Fruit fly (Drosophila melanogaster): ENCODE data around the gene S1P.

Gene S1P

DNA sequence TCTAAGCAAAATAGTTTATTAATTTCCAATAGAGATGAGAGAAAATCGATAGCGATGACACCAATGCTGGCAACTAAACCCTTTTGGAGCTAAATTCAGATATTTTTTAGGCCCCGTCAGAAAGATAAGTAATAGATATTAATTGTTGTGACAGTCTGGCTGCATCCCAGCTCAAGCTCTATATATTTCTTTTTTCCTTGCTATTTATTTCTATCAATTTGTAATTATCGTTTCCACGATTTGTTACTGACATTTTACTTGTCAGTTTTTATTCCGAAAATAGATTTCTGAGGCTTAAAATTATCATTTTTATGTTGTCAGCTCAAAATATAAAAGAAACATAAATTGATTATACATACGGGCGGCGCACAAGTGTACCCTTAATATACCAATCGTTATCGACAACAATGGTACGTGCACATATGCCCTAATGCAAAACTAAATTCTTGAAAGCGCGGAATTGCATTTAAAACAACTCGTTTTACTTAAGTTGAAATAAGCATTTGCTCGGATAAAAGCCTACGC, 48.3 kb downstream of the S1P start, which contains the start of the genes CRIF and SMC5 (continued):
- TF ChIP-seq CG10654 (GFP tag; optimal IDR thresholded peaks at IDR 0.05) (peak; percentile 42), ssp (GFP tag; IDR thresholded peaks at IDR 0.05) (peak; percentile 89), disco-r (GFP tag; optimal IDR thresholded peaks at IDR 0.05) (peak; percentile 17), gsb-n (tag; optimal IDR thresholded peaks at IDR 0.05) (no peak), al (GFP tag; IDR thresholded peaks at IDR 0.05) (peak; percentile 32), slou (GFP tag; optimal IDR thresholded peaks at IDR 0.05) (peak; percentile 30), CG14014 (GFP tag; IDR thresholded peaks at IDR 0.05) (peak; percentile 52; the same call in 1 of the 2 replicates), Meics (GFP tag; optimal IDR thresholded peaks at IDR 0.05) (no peak), dpn (GFP tag; optimal IDR thresholded peaks at IDR 0.05) (peak; percentile 76 to 77), CG34224 (GFP tag; IDR thresholded peaks at IDR 0.05; ENCODE audit: partially characterized antibody) (no peak), CG11085 (GFP tag; IDR thresholded peaks at IDR 0.05) (no peak), Dfd (GFP tag; optimal IDR thresholded peaks at IDR 0.05) (no peak), exex (tag; optimal IDR thresholded peaks at IDR 0.05) (peak; percentile 47), sob (GFP tag; IDR thresholded peaks at IDR 0.05) (0 out of 2 replicates have a peak, but pooled peaks have one; percentile 47), Antp (GFP tag; optimal IDR thresholded peaks at IDR 0.05) (peak; percentile 36), yki (optimal IDR thresholded peaks at IDR 0.05) (no peak), CG3847 (GFP tag; IDR thresholded peaks at IDR 0.05) (peak; percentile 63), az2 (GFP tag; optimal IDR thresholded peaks at IDR 0.05) (peak; percentile 67), CG3065 (GFP tag; optimal IDR thresholded peaks at IDR 0.05) (peak; percentile 9), grn (GFP tag; optimal IDR thresholded peaks at IDR 0.05) (no peak), shn (GFP tag; optimal IDR thresholded peaks at IDR 0.05) (peak; percentile 62), MBD-R2 (GFP tag; IDR thresholded peaks at IDR 0.05) (peak; percentile 39), CG13424 (tag; optimal IDR thresholded peaks at IDR 0.05) (peak; percentile 74), Drgx (GFP tag; IDR thresholded peaks at IDR 0.05) (no peak), CG4282 (GFP tag; optimal IDR thresholded peaks at IDR 0.05) (no peak), Sin3A (optimal IDR thresholded peaks at IDR 0.05) (peak; percentile 35), Max (GFP tag; optimal IDR thresholded peaks at IDR 0.05) (peak; percentile 62), crp (GFP tag; optimal IDR thresholded peaks at IDR 0.05) (peak in 1 of 2 experiments; percentile 5), CG8765 (GFP tag; IDR thresholded peaks at IDR 0.05) (no peak), ttk (GFP tag; IDR thresholded peaks at IDR 0.05) (0 out of 2 replicates have a peak, but pooled peaks have one; percentile 42), run (tag; optimal IDR thresholded peaks at IDR 0.05) (no peak), Lpt (GFP tag; optimal IDR thresholded peaks at IDR 0.05) (no peak), CG4424 (GFP tag; optimal IDR thresholded peaks at IDR 0.05) (peak; percentile 68), CG4854 (GFP tag; optimal IDR thresholded peaks at IDR 0.05) (peak; percentile 34), tll (GFP tag; optimal IDR thresholded peaks at IDR 0.05) (peak in 1 of 2 experiments; percentile 59), sim (GFP tag; IDR thresholded peaks at IDR 0.05) (no peak), CG30020 (tag; optimal IDR thresholded peaks at IDR 0.05) (peak; percentile 95), CG17359 (tag; optimal IDR thresholded peaks at IDR 0.05) (peak; percentile 55), Hr51 (GFP tag; optimal IDR thresholded peaks at IDR 0.05) (peak in 1 of 2 experiments; percentile 61), CG17568 (GFP tag; optimal IDR thresholded peaks at IDR 0.05) (no peak), CG7928 (GFP tag; optimal IDR thresholded peaks at IDR 0.05) (peak; percentile 11), zen (tag; optimal IDR thresholded peaks at IDR 0.05) (peak; percentile 61), Xrp1 (GFP tag; IDR thresholded peaks at IDR 0.05) (peak; percentile 48; the same call in 1 of the 2 replicates), Bgb (GFP tag; IDR thresholded peaks at IDR 0.05; ENCODE audit: partially characterized antibody) (no peak), ac (GFP tag; optimal IDR thresholded peaks at IDR 0.05) (no peak), CG12744 (GFP tag; optimal IDR thresholded peaks at IDR 0.05) (peak; percentile 14), Pdp1 (GFP tag; optimal IDR thresholded peaks at IDR 0.05) (peak in 1 of 2 experiments; percentile 75), CrebB (tag; optimal IDR thresholded peaks at IDR 0.05) (no peak), CG10431 (GFP tag; optimal IDR thresholded peaks at IDR 0.05) (no peak), CG16779 (GFP tag; IDR thresholded peaks at IDR 0.05) (no peak), Nf-YC (tag; optimal IDR thresholded peaks at IDR 0.05) (peak; percentile 70)
